Fruit fly (Drosophila melanogaster) whole organism, embryonic: ENCODE results near the gene NdufV3.

Experiments
- Abd-B ChIP-seq: fragments of 200-800 bp; sonication (Bioruptor generic); optimal IDR thresholded peaks from 2 replicates; lab custom pipeline; 2018; ENCODE audit warnings: missing biosample characterization, mild to moderate bottlenecking, missing genetic modification characterization, moderate library complexity
- CG1024 ChIP-seq: fragments of 200-800 bp; sonication (Bioruptor generic); IDR thresholded peaks from 2 replicates; pipeline ENCODE4 v1.3.6; 2022; ENCODE audit warnings: missing biosample characterization, missing genetic modification characterization
- CG12219 ChIP-seq: fragments of 200-800 bp; sonication (Bioruptor generic); optimal IDR thresholded peaks from 3 replicates; lab custom pipeline; 2018; ENCODE audit warnings: missing biosample characterization, mild to moderate bottlenecking, missing genetic modification characterization
- CG12744 ChIP-seq: fragments of 200-800 bp; sonication (Bioruptor generic); optimal IDR thresholded peaks from 2 replicates; lab custom pipeline; 2016; ENCODE audit warnings: missing biosample characterization, missing genetic modification characterization
- CG14965 ChIP-seq: fragments of 200-800 bp; sonication (Bioruptor generic); optimal IDR thresholded peaks from 2 replicates; lab custom pipeline; 2016; ENCODE audit warnings: missing biosample characterization, missing genetic modification characterization, borderline replicate concordance
- CG15269 ChIP-seq: fragments of 200-800 bp; sonication (Bioruptor generic); optimal IDR thresholded peaks from 2 replicates; lab custom pipeline; 2018; ENCODE audit warnings: missing biosample characterization, mild to moderate bottlenecking, missing genetic modification characterization, moderate library complexity
- CG1529 ChIP-seq: fragments of 200-800 bp; sonication (Bioruptor generic); optimal IDR thresholded peaks from 3 replicates; lab custom pipeline; 2018; ENCODE audit warnings: missing biosample characterization, missing genetic modification characterization
- CG1602 ChIP-seq: fragments of 200-800 bp; sonication (Bioruptor generic); optimal IDR thresholded peaks from 3 replicates; lab custom pipeline; 2016; ENCODE audit warnings: missing biosample characterization, missing genetic modification characterization
- CG1647 ChIP-seq: fragments of 200-800 bp; sonication (Bioruptor generic); optimal IDR thresholded peaks from 3 replicates; lab custom pipeline; 2016; ENCODE audit warnings: missing biosample characterization, missing genetic modification characterization
- CG17361 ChIP-seq: fragments of 200-800 bp; sonication (Bioruptor generic); IDR thresholded peaks from 3 replicates; pipeline ENCODE4 v1.3.6; 2022; ENCODE audit warnings: missing biosample characterization, missing genetic modification characterization
- CG17829 ChIP-seq: fragments of 200-800 bp; optimal IDR thresholded peaks from 2 replicates; lab custom pipeline; 2019; ENCODE audit warnings: missing biosample characterization, mild to moderate bottlenecking, missing genetic modification characterization, moderate library complexity
- CG17912 ChIP-seq: fragments of 200-800 bp; sonication (Bioruptor generic); optimal IDR thresholded peaks from 2 replicates; lab custom pipeline; 2018; ENCODE audit warnings: missing biosample characterization, mild to moderate bottlenecking, missing genetic modification characterization
- CG18764 ChIP-seq: fragments of 200-800 bp; sonication (Bioruptor generic); optimal IDR thresholded peaks from 3 replicates; lab custom pipeline; 2016; ENCODE audit warnings: missing biosample characterization, missing genetic modification characterization
- CG2116 ChIP-seq: fragments of 200-800 bp; sonication (Bioruptor generic); optimal IDR thresholded peaks from 3 replicates; lab custom pipeline; 2018; ENCODE audit warnings: missing biosample characterization, mild to moderate bottlenecking, missing genetic modification characterization
- CG30020 ChIP-seq: fragments of 200-800 bp; optimal IDR thresholded peaks from 2 replicates; lab custom pipeline; 2019; ENCODE audit warnings: missing biosample characterization, mild to moderate bottlenecking, missing genetic modification characterization, moderate library complexity
- CG30403 ChIP-seq: fragments of 200-800 bp; sonication (Bioruptor generic); optimal IDR thresholded peaks from 3 replicates; lab custom pipeline; 2016; ENCODE audit warnings: missing biosample characterization, missing genetic modification characterization
- CG33557 ChIP-seq: fragments of 200-800 bp; sonication (Bioruptor generic); optimal IDR thresholded peaks from 2 replicates; lab custom pipeline; 2019; ENCODE audit warnings: missing biosample characterization, mild to moderate bottlenecking, missing genetic modification characterization, moderate library complexity
- CG34422 ChIP-seq: fragments of 200-800 bp; sonication (Bioruptor generic); IDR thresholded peaks from 3 replicates; pipeline ENCODE4 v1.3.6; 2022; ENCODE audit warnings: missing biosample characterization, missing genetic modification characterization
- CG3726 ChIP-seq: fragments of 200-800 bp; sonication (Bioruptor generic); IDR thresholded peaks from 3 replicates; pipeline ENCODE4, ENCODE4 v1.3.6; 2022; ENCODE audit warnings: missing biosample characterization, missing genetic modification characterization
- CG3847 ChIP-seq: fragments of 200-800 bp; sonication (Bioruptor generic); IDR thresholded peaks from 2 replicates; pipeline ENCODE4 v1.3.6; 2022; ENCODE audit warnings: missing biosample characterization, missing genetic modification characterization
- CG4360 ChIP-seq: fragments of 200-800 bp; sonication (Bioruptor generic); IDR thresholded peaks from 2 replicates; pipeline ENCODE4 v1.3.6; 2022; ENCODE audit warnings: missing biosample characterization, missing genetic modification characterization
- CG4707 ChIP-seq: fragments of 200-800 bp; sonication (Bioruptor generic); optimal IDR thresholded peaks from 2 replicates; lab custom pipeline; 2018; ENCODE audit warnings: missing biosample characterization, mild to moderate bottlenecking, missing genetic modification characterization, moderate library complexity
- CG4820 ChIP-seq: fragments of 200-800 bp; sonication (Bioruptor generic); optimal IDR thresholded peaks from 3 replicates; lab custom pipeline; 2016; ENCODE audit warnings: missing biosample characterization, missing genetic modification characterization
- CG5245 ChIP-seq: fragments of 200-800 bp; sonication (Bioruptor generic); optimal IDR thresholded peaks from 3 replicates; lab custom pipeline; 2016; ENCODE audit warnings: missing biosample characterization, missing genetic modification characterization
- CTCF ChIP-seq: fragments of 200-800 bp; sonication (Bioruptor generic); optimal IDR thresholded peaks from 2 replicates; lab custom pipeline; 2017; ENCODE audit warnings: missing biosample characterization, mild to moderate bottlenecking, missing genetic modification characterization, moderate library complexity
- D ChIP-seq, 2 experiments: fragments of 200-800 bp in 1 of 2; fragments of >200 bp in 1 of 2; sonication (Bioruptor generic) in 1 of 2; optimal IDR thresholded peaks; 2 replicates in 1 of 2; 3 replicates in 1 of 2; lab custom pipeline; 2017; ENCODE audit warnings: mild to moderate bottlenecking in 1 of 2, missing biosample characterization in 1 of 2, missing genetic modification characterization in 1 of 2, missing genetic modification reagents in 1 of 2
- D19A ChIP-seq: fragments of 200-800 bp; optimal IDR thresholded peaks from 3 replicates; lab custom pipeline; 2019; ENCODE audit warnings: missing biosample characterization, mild to moderate bottlenecking, missing genetic modification characterization, moderate library complexity
- Dek ChIP-seq: fragments of 200-800 bp; sonication (Bioruptor generic); optimal IDR thresholded peaks from 3 replicates; lab custom pipeline; 2019; ENCODE audit warnings: missing biosample characterization, mild to moderate bottlenecking, missing genetic modification characterization, moderate library complexity
- Hr78 ChIP-seq, 2 experiments: fragments of 200-800 bp in 1 of 2; fragments of >200 bp in 1 of 2; sonication (Bioruptor generic) in 1 of 2; optimal IDR thresholded peaks; 2 replicates each; lab custom pipeline; 2017 to 2019; ENCODE audit warnings: missing biosample characterization in 2 of 2, missing genetic modification characterization in 2 of 2, mild to moderate bottlenecking in 1 of 2, moderate library complexity in 1 of 2
- Hsf ChIP-seq: fragments of 200-800 bp; sonication (Bioruptor generic); optimal IDR thresholded peaks from 3 replicates; lab custom pipeline; 2016; ENCODE audit warnings: missing biosample characterization, missing genetic modification characterization
- Max ChIP-seq: fragments of 200-800 bp; sonication (Bioruptor generic); optimal IDR thresholded peaks from 2 replicates; lab custom pipeline; 2016; ENCODE audit warnings: missing biosample characterization, mild to moderate bottlenecking, missing genetic modification characterization
- Meics ChIP-seq: fragments of 200-800 bp; sonication (Bioruptor generic); optimal IDR thresholded peaks from 2 replicates; lab custom pipeline; 2017; ENCODE audit warnings: missing biosample characterization, mild to moderate bottlenecking, missing genetic modification characterization
- NC2β ChIP-seq: fragments of 200-800 bp; sonication (Bioruptor generic); optimal IDR thresholded peaks from 2 replicates; lab custom pipeline; 2016; ENCODE audit warnings: missing biosample characterization, missing genetic modification characterization
- NK7.1 ChIP-seq: fragments of 200-800 bp; sonication (Bioruptor generic); optimal IDR thresholded peaks from 3 replicates; lab custom pipeline; 2016; ENCODE audit warnings: missing biosample characterization, missing genetic modification characterization
- Neu2 ChIP-seq: fragments of 200-800 bp; sonication (Bioruptor generic); optimal IDR thresholded peaks from 3 replicates; lab custom pipeline; 2016; ENCODE audit warnings: missing biosample characterization, missing genetic modification characterization, borderline replicate concordance
- Opbp ChIP-seq: fragments of 200-800 bp; sonication (Bioruptor generic); IDR thresholded peaks from 3 replicates; pipeline ENCODE4 v1.3.6; 2022; ENCODE audit warnings: missing biosample characterization, missing genetic modification characterization; ENCODE audit not compliant: partially characterized antibody
- Ptx1 ChIP-seq: fragments of 200-800 bp; sonication (Bioruptor generic); IDR thresholded peaks from 2 replicates; pipeline ENCODE4 v1.3.6; 2022; ENCODE audit warnings: missing biosample characterization, missing genetic modification characterization
- Vsx1 ChIP-seq: fragments of 200-800 bp; sonication (Bioruptor generic); optimal IDR thresholded peaks from 2 replicates; lab custom pipeline; 2017; ENCODE audit warnings: missing biosample characterization, mild to moderate bottlenecking, missing genetic modification characterization, missing genetic modification reagents
- br ChIP-seq: fragments of >200 bp; optimal IDR thresholded peaks from 2 replicates; lab custom pipeline; 2017
- cg ChIP-seq: fragments of 200-800 bp; sonication (Bioruptor generic); optimal IDR thresholded peaks from 3 replicates; lab custom pipeline; 2019; ENCODE audit warnings: missing biosample characterization, mild to moderate bottlenecking, missing genetic modification characterization, moderate library complexity
- chif ChIP-seq, 2 experiments: fragments of 200-800 bp; sonication (Bioruptor generic); optimal IDR thresholded peaks; 3 replicates each; lab custom pipeline; 2016; ENCODE audit warnings: missing biosample characterization in 2 of 2, missing genetic modification characterization in 2 of 2
- croc ChIP-seq: fragments of 200-800 bp; sonication (Bioruptor generic); conservative IDR thresholded peaks from 3 replicates; pipeline ENCODE4 v1.3.6; 2022; ENCODE audit warnings: missing biosample characterization, missing genetic modification characterization
- kay ChIP-seq: fragments of 200-800 bp; sonication (Bioruptor generic); optimal IDR thresholded peaks from 2 replicates; lab custom pipeline; 2016; ENCODE audit warnings: missing biosample characterization, missing genetic modification characterization
- lbe ChIP-seq: fragments of 200-800 bp; sonication (Bioruptor generic); optimal IDR thresholded peaks from 2 replicates; lab custom pipeline; 2016; ENCODE audit warnings: missing biosample characterization, mild to moderate bottlenecking, missing genetic modification characterization
- odd ChIP-seq: fragments of 200-800 bp; sonication (Bioruptor generic); optimal IDR thresholded peaks from 2 replicates; lab custom pipeline; 2017; ENCODE audit warnings: missing biosample characterization, mild to moderate bottlenecking, missing genetic modification characterization
- row ChIP-seq: fragments of 200-800 bp; sonication (Bioruptor generic); IDR thresholded peaks from 3 replicates; pipeline ENCODE4 v1.3.6; 2022; ENCODE audit warnings: missing biosample characterization, missing genetic modification characterization
- slbo ChIP-seq: fragments of 200-800 bp; sonication (Bioruptor generic); IDR thresholded peaks from 2 replicates; pipeline ENCODE4 v1.3.6; 2022; ENCODE audit warnings: missing biosample characterization, missing genetic modification characterization
- stc ChIP-seq: fragments of 200-800 bp; sonication (Bioruptor generic); IDR thresholded peaks from 2 replicates; pipeline ENCODE4 v1.3.6; 2022; ENCODE audit warnings: missing biosample characterization, missing genetic modification characterization
- stwl ChIP-seq: fragments of 200-800 bp; sonication (Bioruptor generic); optimal IDR thresholded peaks from 3 replicates; lab custom pipeline; 2018; ENCODE audit warnings: missing biosample characterization, mild to moderate bottlenecking, missing genetic modification characterization, moderate library complexity
- tup ChIP-seq: fragments of 200-800 bp; sonication (Bioruptor generic); optimal IDR thresholded peaks from 2 replicates; lab custom pipeline; 2016; ENCODE audit warnings: missing biosample characterization, mild to moderate bottlenecking, missing genetic modification characterization, moderate library complexity
- unpg ChIP-seq: fragments of 200-800 bp; sonication (Bioruptor generic); optimal IDR thresholded peaks from 3 replicates; lab custom pipeline; 2018; ENCODE audit warnings: missing biosample characterization, mild to moderate bottlenecking, missing genetic modification characterization, moderate library complexity
- zfh1 ChIP-seq: fragments of 200-800 bp; sonication (Bioruptor generic); IDR thresholded peaks from 3 replicates; pipeline ENCODE4 v1.3.6; 2022; ENCODE audit warnings: missing biosample characterization, missing genetic modification characterization

NdufV3 gene

DNA sequence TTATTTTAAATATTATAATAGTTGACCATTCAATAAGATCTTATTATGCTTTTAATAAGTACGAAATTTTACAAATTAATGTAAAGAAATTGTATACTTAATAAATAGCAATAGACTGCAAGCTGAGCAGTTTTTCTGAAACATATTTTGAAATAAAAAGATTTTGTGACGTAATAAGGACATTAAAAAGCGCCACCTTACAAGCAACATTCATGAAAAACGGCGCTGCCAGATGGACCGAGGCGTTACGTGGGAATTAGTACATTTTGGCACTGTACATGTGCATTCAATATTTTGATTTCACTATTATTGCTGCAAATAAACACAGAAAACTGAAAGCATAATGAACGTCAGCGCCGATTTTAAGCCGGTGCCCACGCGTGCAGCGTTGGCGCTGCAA is 969 bp upstream of the NdufV3 start, which contains the start of gene CG1738 (continued):
- TF ChIP-seq CG33557 (GFP tag; lab: Kevin White, UChicago) (no peak), stwl (tag; lab: Kevin White, UChicago) (peak; percentile 13), kay (GFP tag; lab: Kevin White, UChicago) (no peak), CG1024 (GFP tag; lab: Robert Waterston, UW) (no peak), stc (no peak), chif (GFP tag; optimal IDR thresholded peaks at IDR 0.05; lab: Kevin White, UChicago) (no peak), CG15269 (peak; percentile 30), odd (no peak), D19A (tag; lab: Kevin White, UChicago) (no peak), CG1647 (GFP tag; lab: Kevin White, UChicago) (no peak), CG4820 (no peak), Meics (GFP tag; lab: Kevin White, UChicago) (peak; percentile 15), CG3847 (GFP tag; lab: Robert Waterston, UW) (peak; percentile 65), Abd-B (GFP tag; lab: Kevin White, UChicago) (peak; percentile 3), CG1602 (no peak), Opbp (GFP tag; lab: Robert Waterston, UW) (no peak), br (no peak), row (GFP tag; lab: Robert Waterston, UW) (peak; percentile 83), Hr78 (GFP tag; optimal IDR thresholded peaks at IDR 0.05; lab: Kevin White, UChicago) (no peak), CG12219 (GFP tag; lab: Kevin White, UChicago) (no peak), Neu2 (GFP tag; lab: Kevin White, UChicago) (no peak), unpg (peak; percentile 17), CG14965 (GFP tag; lab: Kevin White, UChicago) (no peak), D (optimal IDR thresholded peaks at IDR 0.05; lab: Kevin White, UChicago) (no peak), D (GFP tag; optimal IDR thresholded peaks at IDR 0.05; lab: Kevin White, UChicago) (no peak), tup (no peak), croc (GFP tag; lab: Robert Waterston, UW) (no peak), CG4360 (GFP tag; lab: Robert Waterston, UW) (no peak), CG17912 (no peak), CG30403 (GFP tag; lab: Kevin White, UChicago) (peak; percentile 10), CG3726 (GFP tag; lab: Robert Waterston, UW) (no peak), Max (GFP tag; lab: Kevin White, UChicago) (no peak), NC2β (GFP tag; lab: Kevin White, UChicago) (no peak), CG12744 (no peak), CG1529 (GFP tag; lab: Kevin White, UChicago) (no peak), cg (no peak), Ptx1 (GFP tag; lab: Robert Waterston, UW) (peak; percentile 40), CG34422 (GFP tag; lab: Robert Waterston, UW) (0 out of 3 replicates have a peak, but pooled peaks have one; percentile 44), CTCF (GFP tag; lab: Kevin White, UChicago) (no peak), CG17829 (peak; percentile 14), CG4707 (GFP tag; lab: Kevin White, UChicago) (no peak), CG5245 (GFP tag; lab: Kevin White, UChicago) (no peak), lbe (GFP tag; lab: Kevin White, UChicago) (no peak), slbo (GFP tag; lab: Robert Waterston, UW) (peak; percentile 55), zfh1 (GFP tag; lab: Robert Waterston, UW) (no peak), CG18764 (GFP tag; lab: Kevin White, UChicago) (no peak), Dek (tag; lab: Kevin White, UChicago) (peak; percentile 19), Hsf (GFP tag; lab: Kevin White, UChicago) (peak; percentile 16), NK7.1 (GFP tag; lab: Kevin White, UChicago) (no peak), CG30020 (no peak), CG17361 (no peak), Vsx1 (no peak), CG2116 (GFP tag; lab: Kevin White, UChicago) (no peak)
